Fruit fly (Drosophila melanogaster): ENCODE data around the gene CG43335.

dm6 chr3R:15664321-15665172 is 29.3 kb downstream of the CG43335 start:
- TF ChIP-seq h (optimal IDR thresholded peaks at IDR 0.05) (no peak), insv (optimal IDR thresholded peaks at IDR 0.05) (no peak), Myc (optimal IDR thresholded peaks at IDR 0.05) (no peak), psq (optimal IDR thresholded peaks at IDR 0.05) (no peak), ttk (optimal IDR thresholded peaks at IDR 0.05) (no peak), Sin3A (optimal IDR thresholded peaks at IDR 0.05) (no peak)

Measured in Kc167 (cell line).